Worm (Caenorhabditis elegans): ENCODE data around the gene ehbp-1.

- TF ChIP-seq W03F9.2 (tag; optimal IDR thresholded peaks at IDR 0.05) (no peak), him-1 (tag; optimal IDR thresholded peaks at IDR 0.05) (no peak), dao-5 (tag; optimal IDR thresholded peaks at IDR 0.05) (no peak)
Measured at ce11 chrV:9576991-9577390, 26.5 kb downstream of the ehbp-1 start, which contains the start of gene F25B3.2.

Data from whole organism, L4/young adult.